Worm (Caenorhabditis elegans) whole organism, L3 larva: Measurements from ENCODE around the gene cyp-43A1.

ENCODE experiments used
- fos-1 ChIP-seq: fragments of 150-350 bp; optimal IDR thresholded peaks from 2 replicates; lab custom pipeline; 2014; ENCODE audit warnings: missing biosample characterization, missing genetic modification characterization
- ztf-4 ChIP-seq: fragments of 150-350 bp; optimal IDR thresholded peaks from 2 replicates; lab custom pipeline; 2014; ENCODE audit warnings: missing biosample characterization, missing genetic modification characterization

DNA sequence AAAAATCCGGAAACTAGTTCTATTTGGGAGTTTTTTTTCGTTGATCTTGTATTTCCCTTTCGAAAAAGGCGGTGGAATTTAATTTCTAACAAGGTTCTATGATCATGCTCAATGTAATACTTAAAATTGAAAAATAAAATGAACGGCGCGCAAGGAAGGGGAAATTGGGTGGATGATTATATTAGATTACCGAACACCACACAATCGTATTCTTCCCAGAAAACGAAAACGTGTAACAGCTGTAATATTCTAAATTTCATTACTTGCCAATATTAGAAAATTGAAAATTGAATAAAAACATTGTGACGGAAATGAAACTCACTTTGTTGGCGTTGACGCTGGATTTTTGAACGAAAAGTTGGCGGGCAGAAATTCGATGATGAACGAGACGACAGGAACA lies 9.4 kb downstream of the cyp-43A1 start:
- TF ChIP-seq ztf-4 (tag; lab: Kevin White, UChicago), result no peak
- no peak for TF ChIP-seq fos-1
